Fruit fly (Drosophila melanogaster): ENCODE data around the gene CG8086.

The CG8086 gene

dm6 chr2L:8277561-8278201, 20.4 kb upstream of the CG8086 start (continued):
- TF ChIP-seq Sox15 (GFP tag; optimal IDR thresholded peaks at IDR 0.05) (peak; percentile 95), vri (GFP tag; optimal IDR thresholded peaks at IDR 0.05) (peak; percentile 98), fd59A (GFP tag; optimal IDR thresholded peaks at IDR 0.05) (peak; percentile 96), CG16779 (tag; optimal IDR thresholded peaks at IDR 0.05) (peak; percentile 96), CG6792 (GFP tag; optimal IDR thresholded peaks at IDR 0.05) (peak; percentile 99), dac (GFP tag; optimal IDR thresholded peaks at IDR 0.05) (peak; percentile 93), achi (GFP tag; optimal IDR thresholded peaks at IDR 0.05) (peak; percentile 99), Ets21C (GFP tag; optimal IDR thresholded peaks at IDR 0.05) (peak; percentile 91), Sox14 (GFP tag; optimal IDR thresholded peaks at IDR 0.05) (peak; percentile 98), CG1621 (tag; optimal IDR thresholded peaks at IDR 0.05) (peak; percentile 94), Lpt (GFP tag; optimal IDR thresholded peaks at IDR 0.05) (peak; percentile 99), CG34406 (GFP tag; optimal IDR thresholded peaks at IDR 0.05) (peak; percentile 99), spab (GFP tag; optimal IDR thresholded peaks at IDR 0.05) (peak; percentile 98), CG8632 (GFP tag; optimal IDR thresholded peaks at IDR 0.05) (peak; percentile 99), OdsH (GFP tag; optimal IDR thresholded peaks at IDR 0.05) (peak; percentile 99), lz (GFP tag; optimal IDR thresholded peaks at IDR 0.05) (peak; percentile 98), Gug (GFP tag; IDR thresholded peaks at IDR 0.05) (peak; percentile 99), CG6276 (GFP tag; optimal IDR thresholded peaks at IDR 0.05) (peak; percentile 98), topi (GFP tag; optimal IDR thresholded peaks at IDR 0.05) (peak; percentile 99), Eip75B (GFP tag; optimal IDR thresholded peaks at IDR 0.05) (peak; percentile 98), CG31627 (GFP tag; optimal IDR thresholded peaks at IDR 0.05) (peak; percentile 96), CG7368 (GFP tag; optimal IDR thresholded peaks at IDR 0.05) (peak; percentile 98), acj6 (GFP tag; optimal IDR thresholded peaks at IDR 0.05) (peak; percentile 99), eg (GFP tag; IDR thresholded peaks at IDR 0.05) (peak; percentile 100), CG10669 (GFP tag; optimal IDR thresholded peaks at IDR 0.05) (peak; percentile 97), CG11902 (GFP tag; optimal IDR thresholded peaks at IDR 0.05) (peak; percentile 95), CG6808 (GFP tag; optimal IDR thresholded peaks at IDR 0.05) (peak; percentile 97), Met (GFP tag; optimal IDR thresholded peaks at IDR 0.05) (peak; percentile 99), CG6854 (GFP tag; optimal IDR thresholded peaks at IDR 0.05) (peak; percentile 97)

DNA sequence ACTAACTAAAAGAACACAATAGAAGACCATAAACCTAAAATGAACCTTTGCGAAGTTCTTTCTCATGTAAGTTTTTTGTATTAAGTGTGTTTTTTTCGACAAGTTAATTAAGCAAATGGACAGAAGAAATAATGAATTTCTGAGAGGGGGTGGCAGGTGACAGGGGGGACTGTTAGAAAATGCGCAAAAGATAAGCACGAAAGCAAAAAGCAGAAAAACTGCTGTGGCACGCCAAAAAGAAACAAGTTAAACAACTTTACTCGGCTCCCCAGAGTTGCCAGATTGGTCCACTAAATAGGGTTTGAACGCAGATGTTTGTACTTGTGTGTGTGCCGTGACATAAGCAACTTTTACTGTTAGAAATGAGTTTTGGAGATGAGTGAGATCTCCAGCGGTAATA, 19.6 kb upstream of the CG8086 start:
- TF ChIP-seq CG11762 (GFP tag; optimal IDR thresholded peaks at IDR 0.05; ENCODE audit: insufficient read depth): no peak
- no peak for TF ChIP-seq CG9139 (GFP tag; optimal IDR thresholded peaks at IDR 0.05)
- TF ChIP-seq Blimp-1 (GFP tag; optimal IDR thresholded peaks at IDR 0.05): no peak
- TF ChIP-seq CG4318 (GFP tag; optimal IDR thresholded peaks at IDR 0.05): no peak
- no peak for TF ChIP-seq vri (GFP tag; optimal IDR thresholded peaks at IDR 0.05)
- TF ChIP-seq ss (GFP tag; optimal IDR thresholded peaks at IDR 0.05): no peak
- no peak for TF ChIP-seq dsx (GFP tag; optimal IDR thresholded peaks at IDR 0.05; ENCODE audit: poor library complexity, severe bottlenecking)
- no peak for TF ChIP-seq svp (GFP tag)
- TF ChIP-seq fkh (GFP tag; optimal IDR thresholded peaks at IDR 0.05): no peak
- no peak for TF ChIP-seq OdsH (GFP tag; optimal IDR thresholded peaks at IDR 0.05)
- TF ChIP-seq CG10669 (GFP tag; optimal IDR thresholded peaks at IDR 0.05): no peak
- no peak for TF ChIP-seq CG6163 (GFP tag; IDR thresholded peaks at IDR 0.05)
- no peak for TF ChIP-seq CG32006 (GFP tag; optimal IDR thresholded peaks at IDR 0.05)
- TF ChIP-seq Gug (GFP tag; IDR thresholded peaks at IDR 0.05): no peak
- no peak for TF ChIP-seq salr (GFP tag; optimal IDR thresholded peaks at IDR 0.05)
- no peak for TF ChIP-seq CG7368 (GFP tag; optimal IDR thresholded peaks at IDR 0.05)
- TF ChIP-seq Eip78C (GFP tag): no peak
- TF ChIP-seq CG3032 (tag; optimal IDR thresholded peaks at IDR 0.05): no peak
- TF ChIP-seq pdm3 (GFP tag; optimal IDR thresholded peaks at IDR 0.05): no peak
- TF ChIP-seq CG6792 (GFP tag; optimal IDR thresholded peaks at IDR 0.05): no peak

Data from whole organism, prepupa.